Worm (Caenorhabditis elegans) whole organism, L4 larva: ENCODE measurements around the gene srx-60.

Experiments used
- T26A8.4 ChIP-seq: fragments of 200-800 bp; sonication (Bioruptor generic); IDR thresholded peaks from 2 replicates; pipeline ENCODE4 v1.3.6; 2022; ENCODE audit warnings: missing genetic modification characterization, missing compliant biosample characterization
- Y105C5A.15 ChIP-seq: fragments of 200-800 bp; sonication (Bioruptor generic); IDR thresholded peaks from 2 replicates; pipeline ENCODE4 v1.3.6; 2022; ENCODE audit warnings: missing genetic modification characterization, missing compliant biosample characterization
- Y48G9A.11 ChIP-seq: fragments of 200-800 bp; sonication (Bioruptor generic); IDR thresholded peaks from 2 replicates; pipeline ENCODE4 v1.3.6; 2022; ENCODE audit warnings: missing genetic modification reagents, missing genetic modification characterization, missing compliant biosample characterization
- Y5F2A.4 ChIP-seq: fragments of 200-800 bp; sonication (Bioruptor generic); optimal IDR thresholded peaks from 2 replicates; lab custom pipeline; 2018; ENCODE audit warnings: mild to moderate bottlenecking, missing genetic modification characterization, missing compliant biosample characterization
- Y75B8A.6 ChIP-seq: fragments of 200-800 bp; sonication (Bioruptor generic); IDR thresholded peaks from 2 replicates; pipeline ENCODE4 v1.3.6; 2022; ENCODE audit warnings: missing genetic modification reagents, missing genetic modification characterization, missing compliant biosample characterization
- ZK546.5 ChIP-seq, 2 experiments: sonication (generic microtip); optimal IDR thresholded peaks; 2 replicates each; lab custom pipeline; 2017; ENCODE audit warnings: missing biosample characterization in 2 of 2, missing genetic modification characterization in 2 of 2
- aha-1 ChIP-seq: fragments of 150-350 bp; peaks from one replicate; lab custom pipeline; 2014; ENCODE audit warnings: missing biosample characterization, missing genetic modification characterization
- arid-1 ChIP-seq: fragments of 200-800 bp; sonication (Bioruptor generic); conservative IDR thresholded peaks from 2 replicates; pipeline ENCODE4 v1.3.6; 2022; ENCODE audit warnings: missing genetic modification reagents, missing genetic modification characterization, missing compliant biosample characterization
- attf-4 ChIP-seq: sonication (generic microtip); optimal IDR thresholded peaks from 3 replicates; lab custom pipeline; 2017; ENCODE audit warnings: missing biosample characterization, missing genetic modification characterization
- daf-16 ChIP-seq, 3 experiments: sonication (generic microtip); optimal IDR thresholded peaks; 2 replicates each; lab custom pipeline; 2016 to 2017; ENCODE audit warnings: missing genetic modification characterization in 3 of 3, missing genetic modification reagents in 3 of 3, mild to moderate bottlenecking in 2 of 3, missing compliant biosample characterization in 2 of 3, missing biosample characterization in 1 of 3, moderate library complexity in 1 of 3
- daf-8 ChIP-seq: fragments of 200-800 bp; sonication (Bioruptor generic); IDR thresholded peaks from 2 replicates; pipeline ENCODE4 v1.3.6; 2022; ENCODE audit warnings: missing genetic modification characterization, missing compliant biosample characterization
- dmd-6 ChIP-seq: fragments of 200-800 bp; sonication (Bioruptor generic); IDR thresholded peaks from 2 replicates; pipeline ENCODE4 v1.3.6; 2022; ENCODE audit warnings: missing genetic modification reagents, missing genetic modification characterization, missing compliant biosample characterization
- dve-1 ChIP-seq: sonication (generic microtip); optimal IDR thresholded peaks from 2 replicates; lab custom pipeline; 2017; ENCODE audit warnings: antibody characterized with exemption, mild to moderate bottlenecking, missing genetic modification characterization, missing compliant biosample characterization; ENCODE audit not compliant: insufficient read depth
- egl-27 ChIP-seq: sonication (generic microtip); optimal IDR thresholded peaks from 3 replicates; lab custom pipeline; 2017; ENCODE audit warnings: missing biosample characterization, missing genetic modification reagents, missing genetic modification characterization
- egl-43 ChIP-seq: fragments of 200-800 bp; sonication (Bioruptor generic); IDR thresholded peaks from 2 replicates; pipeline ENCODE4 v1.3.6; 2022; ENCODE audit warnings: missing genetic modification reagents, missing genetic modification characterization, missing compliant biosample characterization
- fkh-10 ChIP-seq: fragments of 150-350 bp; optimal IDR thresholded peaks from 2 replicates; lab custom pipeline; 2014; ENCODE audit warnings: missing biosample characterization, missing genetic modification reagents, missing genetic modification characterization
- gei-8 ChIP-seq: fragments of 200-800 bp; sonication (Bioruptor generic); optimal IDR thresholded peaks from 2 replicates; lab custom pipeline; 2018; ENCODE audit warnings: mild to moderate bottlenecking, missing genetic modification characterization, missing compliant biosample characterization
- lim-7 ChIP-seq: fragments of 200-800 bp; sonication (Bioruptor generic); IDR thresholded peaks from 2 replicates; pipeline ENCODE4 v1.3.6; 2022; ENCODE audit warnings: missing genetic modification characterization, missing compliant biosample characterization
- lin-13 ChIP-seq: fragments of 150-350 bp; optimal IDR thresholded peaks from 2 replicates; lab custom pipeline; 2014; ENCODE audit warnings: missing biosample characterization, missing genetic modification reagents, missing genetic modification characterization
- lin-38 ChIP-seq: fragments of 200-800 bp; sonication (Bioruptor generic); IDR thresholded peaks from 2 replicates; pipeline ENCODE4 v1.3.6; 2022; ENCODE audit warnings: missing genetic modification reagents, missing genetic modification characterization, missing compliant biosample characterization
- lir-3 ChIP-seq: sonication (generic microtip); optimal IDR thresholded peaks from 2 replicates; lab custom pipeline; 2016; ENCODE audit warnings: mild to moderate bottlenecking, missing genetic modification characterization, missing compliant biosample characterization
- madf-5 ChIP-seq, 2 experiments: fragments of 200-800 bp; sonication (Bioruptor generic); IDR thresholded peaks; 2 replicates each; pipeline ENCODE4 v1.3.6; 2022; ENCODE audit warnings: missing compliant biosample characterization in 2 of 2, missing genetic modification characterization in 2 of 2
- mdl-1 ChIP-seq, 2 experiments: fragments of 150-350 bp in 1 of 2; sonication (generic microtip) in 1 of 2; optimal IDR thresholded peaks; 2 replicates each; lab custom pipeline; 2014 to 2017; ENCODE audit warnings: missing biosample characterization in 2 of 2, missing genetic modification characterization in 2 of 2
- mdt-29 ChIP-seq: fragments of 200-800 bp; sonication (Bioruptor generic); IDR thresholded peaks from 2 replicates; pipeline ENCODE4 v1.3.6; 2022; ENCODE audit warnings: missing genetic modification reagents, missing genetic modification characterization, missing compliant biosample characterization
- mep-1 ChIP-seq: fragments of 150-350 bp; sonication (generic microtip); optimal IDR thresholded peaks from 3 replicates; lab custom pipeline; 2014; ENCODE audit warnings: missing biosample characterization, missing genetic modification characterization
- mes-2 ChIP-seq: sonication (generic microtip); optimal IDR thresholded peaks from 2 replicates; lab custom pipeline; 2016; ENCODE audit warnings: missing genotype, mild to moderate bottlenecking, missing genetic modification characterization, missing compliant biosample characterization; ENCODE audit not compliant: poor library complexity, severe bottlenecking
- mxl-2 ChIP-seq: fragments of 200-800 bp; sonication (Bioruptor generic); conservative IDR thresholded peaks from 2 replicates; pipeline ENCODE4 v1.3.6; 2022; ENCODE audit warnings: missing genetic modification reagents, missing genetic modification characterization, missing compliant biosample characterization
- mxl-3 ChIP-seq: fragments of 200-800 bp; sonication (Bioruptor generic); optimal IDR thresholded peaks from 2 replicates; lab custom pipeline; 2018; ENCODE audit warnings: mild to moderate bottlenecking, missing genetic modification characterization, missing compliant biosample characterization
- nhr-11 ChIP-seq: fragments of 150-350 bp; optimal IDR thresholded peaks from 2 replicates; lab custom pipeline; 2014; ENCODE audit warnings: missing biosample characterization, missing genetic modification characterization
- nhr-28 ChIP-seq: fragments of 150-350 bp; optimal IDR thresholded peaks from 2 replicates; lab custom pipeline; 2014; ENCODE audit warnings: missing biosample characterization, missing genetic modification characterization
- nhr-42 ChIP-seq: fragments of 200-800 bp; sonication (Bioruptor generic); IDR thresholded peaks from 2 replicates; pipeline ENCODE4 v1.3.6; 2022; ENCODE audit warnings: missing genetic modification characterization, missing compliant biosample characterization
- nhr-48 ChIP-seq: sonication (generic microtip); optimal IDR thresholded peaks from 2 replicates; lab custom pipeline; 2016; ENCODE audit warnings: mild to moderate bottlenecking, missing genetic modification characterization, missing compliant biosample characterization
- pha-4 ChIP-seq, 2 experiments: fragments of 150-350 bp in 1 of 2; fragments of 200-800 bp in 1 of 2; sonication (Bioruptor generic) in 1 of 2; IDR thresholded peaks in 1 of 2; optimal IDR thresholded peaks in 1 of 2; 2 replicates each; pipeline versions ENCODE4 v1.3.6 to Lab custom; 2014 to 2022; ENCODE audit warnings: missing genetic modification characterization in 2 of 2, missing genetic modification reagents in 2 of 2, missing biosample characterization in 1 of 2, missing compliant biosample characterization in 1 of 2
- php-3 ChIP-seq: fragments of 200-800 bp; sonication (Bioruptor generic); IDR thresholded peaks from 2 replicates; pipeline ENCODE4 v1.3.6; 2022; ENCODE audit warnings: missing genetic modification reagents, missing genetic modification characterization, missing compliant biosample characterization
- pqm-1 ChIP-seq: sonication (generic microtip); optimal IDR thresholded peaks from 2 replicates; lab custom pipeline; 2017; ENCODE audit warnings: missing biosample characterization, missing genetic modification characterization
- rbr-2 ChIP-seq: sonication (generic microtip); optimal IDR thresholded peaks from 2 replicates; lab custom pipeline; 2016; ENCODE audit warnings: missing genotype, missing genetic modification characterization, missing compliant biosample characterization
- saeg-2 ChIP-seq: fragments of 200-800 bp; sonication (Bioruptor generic); IDR thresholded peaks from 2 replicates; pipeline ENCODE4 v1.3.6; 2022; ENCODE audit warnings: missing genetic modification reagents, missing genetic modification characterization, missing compliant biosample characterization
- sdz-12 ChIP-seq: fragments of 200-800 bp; sonication (Bioruptor generic); optimal IDR thresholded peaks from 2 replicates; lab custom pipeline; 2018; ENCODE audit warnings: mild to moderate bottlenecking, missing genetic modification characterization, missing compliant biosample characterization
- set-16 ChIP-seq: fragments of 200-800 bp; sonication (Bioruptor generic); IDR thresholded peaks from 2 replicates; pipeline ENCODE4 v1.3.6; 2022; ENCODE audit warnings: missing genetic modification reagents, missing genetic modification characterization, missing compliant biosample characterization
- skn-1 ChIP-seq: fragments of 150-350 bp; optimal IDR thresholded peaks from 2 replicates; lab custom pipeline; 2014; ENCODE audit warnings: missing biosample characterization, missing genetic modification characterization
- snpc-4 ChIP-seq: fragments of 150-350 bp; optimal IDR thresholded peaks from 2 replicates; lab custom pipeline; 2014; ENCODE audit warnings: missing biosample characterization, missing genetic modification characterization
- spr-1 ChIP-seq: sonication (generic microtip); optimal IDR thresholded peaks from 2 replicates; lab custom pipeline; 2016; ENCODE audit warnings: mild to moderate bottlenecking, missing genetic modification characterization, missing compliant biosample characterization
- tra-1 ChIP-seq: fragments of 200-800 bp; sonication (Bioruptor generic); IDR thresholded peaks from 2 replicates; pipeline ENCODE4 v1.3.6; 2022; ENCODE audit warnings: missing genetic modification reagents, missing genetic modification characterization, missing compliant biosample characterization
- unc-130 ChIP-seq: sonication (generic microtip); optimal IDR thresholded peaks from 2 replicates; lab custom pipeline; 2016; ENCODE audit warnings: missing genetic modification reagents, missing genetic modification characterization, missing compliant biosample characterization
- unc-62 ChIP-seq, 3 experiments: fragments of 150-350 bp in 1 of 3; sonication (generic microtip); optimal IDR thresholded peaks in 2 of 3; peaks in 1 of 3; 1 replicate in 1 of 3; 2 replicates in 2 of 3; lab custom pipeline; 2014 to 2017; ENCODE audit warnings: missing biosample characterization in 3 of 3, missing genetic modification characterization in 3 of 3, missing genetic modification reagents in 3 of 3, missing genotype in 1 of 3
- vab-7 ChIP-seq: fragments of 200-800 bp; sonication (Bioruptor generic); IDR thresholded peaks from 2 replicates; pipeline ENCODE4 v1.3.6; 2022; ENCODE audit warnings: missing genetic modification reagents, missing genetic modification characterization, missing compliant biosample characterization

Gene srx-60

ce11 chrV:7432441-7433146 lies 31.9 kb downstream of the srx-60 start (continued):
- TF ChIP-seq nhr-28 (tag; lab: Kevin White, UChicago) (no peak), unc-62 (GFP tag; optimal IDR thresholded peaks at IDR 0.05 in 1 of 2; lab: Kevin White, UChicago) (peak in 1 of 2 experiments; percentile 74), unc-62 (tag; optimal IDR thresholded peaks at IDR 0.05; lab: Kevin White, UChicago) (no peak), T26A8.4 (GFP tag; lab: Robert Waterston, UW) (peak; percentile 61; the same call in 1 of the 2 replicates), ZK546.5 (tag; optimal IDR thresholded peaks at IDR 0.05; lab: Kevin White, UChicago) (no peak), Y5F2A.4 (peak; percentile 29), rbr-2 (tag; lab: Kevin White, UChicago) (no peak), lir-3 (tag; lab: Kevin White, UChicago) (no peak), lin-38 (GFP tag; lab: Robert Waterston, UW) (peak; percentile 47), skn-1 (tag; lab: Kevin White, UChicago) (no peak), sdz-12 (GFP tag; lab: Kevin White, UChicago) (peak; percentile 87), pha-4 (GFP tag; IDR thresholded peaks at IDR 0.05; lab: Robert Waterston, UW) (peak; percentile 39; the same call in 1 of the 2 replicates), pha-4 (tag; optimal IDR thresholded peaks at IDR 0.05; lab: Kevin White, UChicago) (no peak), dve-1 (tag; lab: Kevin White, UChicago) (peak; percentile 69), daf-8 (GFP tag; lab: Robert Waterston, UW) (0 out of 2 replicates have a peak, but pooled peaks have one; percentile 50), snpc-4 (no peak), set-16 (GFP tag; lab: Robert Waterston, UW) (no peak), php-3 (GFP tag; lab: Robert Waterston, UW) (peak; percentile 60), mxl-2 (GFP tag; lab: Robert Waterston, UW) (no peak), Y75B8A.6 (GFP tag; lab: Robert Waterston, UW) (0 out of 2 replicates have a peak, but pooled peaks have one; percentile 27), lim-7 (GFP tag; lab: Robert Waterston, UW) (0 out of 2 replicates have a peak, but pooled peaks have one; percentile 42), tra-1 (GFP tag; lab: Robert Waterston, UW) (peak; percentile 62), pqm-1 (no peak), lin-13 (GFP tag; lab: Kevin White, UChicago) (no peak), vab-7 (GFP tag; lab: Robert Waterston, UW) (no peak), unc-130 (no peak), mdl-1 (tag; optimal IDR thresholded peaks at IDR 0.05; lab: Kevin White, UChicago) (no peak), mdt-29 (0 out of 2 replicates have a peak, but pooled peaks have one; percentile 6), mxl-3 (GFP tag; lab: Kevin White, UChicago) (no peak), spr-1 (tag; lab: Kevin White, UChicago) (peak; percentile 40), nhr-48 (tag; lab: Kevin White, UChicago) (peak; percentile 32), nhr-11 (tag; lab: Kevin White, UChicago) (no peak), Y105C5A.15 (GFP tag; lab: Robert Waterston, UW) (0 out of 2 replicates have a peak, but pooled peaks have one; percentile 2), nhr-42 (GFP tag; lab: Robert Waterston, UW) (no peak), egl-27 (no peak), mes-2 (peak; percentile 29), fkh-10 (no peak), gei-8 (no peak), Y48G9A.11 (peak; percentile 38; the same call in 1 of the 2 replicates), saeg-2 (GFP tag; lab: Robert Waterston, UW) (no peak), attf-4 (tag; lab: Kevin White, UChicago) (no peak), aha-1 (tag; lab: Kevin White, UChicago) (peak; percentile 90), egl-43 (GFP tag; lab: Robert Waterston, UW) (peak; percentile 14; the same call in 1 of the 2 replicates), dmd-6 (peak; percentile 25), madf-5 (GFP tag; IDR thresholded peaks at IDR 0.05; lab: Robert Waterston, UW) (peak; percentile 9 to 66; a peak in 1 of 4 replicates), mep-1 (tag; lab: Kevin White, UChicago) (peak; percentile 50), daf-16 (GFP tag; optimal IDR thresholded peaks at IDR 0.05; lab: Kevin White, UChicago) (peak in 1 of 2 experiments; percentile 27), daf-16 (tag; optimal IDR thresholded peaks at IDR 0.05; lab: Kevin White, UChicago) (peak; percentile 37), arid-1 (peak; percentile 46; the same call in 1 of the 2 replicates)
- TF ChIP-seq, all 104 proteins: peak for 35
